Fruit fly (Drosophila melanogaster) whole organism, embryonic: ENCODE results near the gene Wwox.

Experiments used
- BEAF-32 ChIP-seq: fragments of 200-800 bp; sonication (Bioruptor generic); optimal IDR thresholded peaks from 3 replicates; lab custom pipeline; 2017; ENCODE audit warnings: missing biosample characterization, missing genetic modification characterization, mild to moderate bottlenecking, moderate library complexity, missing genetic modification reagents
- Bdp1 ChIP-seq: fragments of 200-800 bp; sonication (Bioruptor generic); optimal IDR thresholded peaks from 3 replicates; lab custom pipeline; 2016; ENCODE audit warnings: missing biosample characterization, missing genetic modification characterization
- BtbVII ChIP-seq: fragments of 200-800 bp; sonication (Bioruptor generic); optimal IDR thresholded peaks from 3 replicates; lab custom pipeline; 2017; ENCODE audit warnings: missing biosample characterization, mild to moderate bottlenecking, missing genetic modification characterization
- CG10462 ChIP-seq: fragments of 200-800 bp; sonication (Bioruptor generic); optimal IDR thresholded peaks from 2 replicates; lab custom pipeline; 2016; ENCODE audit warnings: missing biosample characterization, missing genetic modification characterization
- CG11456 ChIP-seq: fragments of 200-800 bp; sonication (Bioruptor generic); IDR thresholded peaks from 3 replicates; pipeline ENCODE4 v1.3.6; 2022; ENCODE audit warnings: missing biosample characterization, missing genetic modification characterization
- CG11560 ChIP-seq: fragments of 200-800 bp; sonication (Bioruptor generic); IDR thresholded peaks from 3 replicates; pipeline ENCODE4 v1.3.6; 2022; ENCODE audit warnings: missing biosample characterization, missing genetic modification characterization
- CG11695 ChIP-seq: fragments of 200-800 bp; sonication (Bioruptor generic); IDR thresholded peaks from 3 replicates; pipeline ENCODE4 v1.3.6; 2022; ENCODE audit warnings: missing biosample characterization, missing genetic modification characterization
- CG12942 ChIP-seq: fragments of 200-800 bp; sonication (Bioruptor generic); optimal IDR thresholded peaks from 3 replicates; lab custom pipeline; 2016; ENCODE audit warnings: missing biosample characterization, missing genetic modification characterization
- CG13624 ChIP-seq: fragments of 200-800 bp; sonication (Bioruptor generic); optimal IDR thresholded peaks from 2 replicates; lab custom pipeline; 2016; ENCODE audit warnings: missing biosample characterization, missing genetic modification characterization
- CG15269 ChIP-seq: fragments of 200-800 bp; sonication (Bioruptor generic); optimal IDR thresholded peaks from 2 replicates; lab custom pipeline; 2018; ENCODE audit warnings: missing biosample characterization, mild to moderate bottlenecking, missing genetic modification characterization, moderate library complexity
- CG1602 ChIP-seq: fragments of 200-800 bp; sonication (Bioruptor generic); optimal IDR thresholded peaks from 3 replicates; lab custom pipeline; 2016; ENCODE audit warnings: missing biosample characterization, missing genetic modification characterization
- CG17186 ChIP-seq: fragments of 200-800 bp; sonication (Bioruptor generic); optimal IDR thresholded peaks from 3 replicates; lab custom pipeline; 2017; ENCODE audit warnings: missing biosample characterization, missing genetic modification reagents, missing genetic modification characterization
- CG17612 ChIP-seq: fragments of 200-800 bp; sonication (Bioruptor generic); IDR thresholded peaks from 2 replicates; pipeline ENCODE4 v1.3.6; 2022; ENCODE audit warnings: missing biosample characterization, missing genetic modification characterization
- CG17829 ChIP-seq: fragments of 200-800 bp; optimal IDR thresholded peaks from 2 replicates; lab custom pipeline; 2019; ENCODE audit warnings: missing biosample characterization, mild to moderate bottlenecking, missing genetic modification characterization, moderate library complexity
- CG30403 ChIP-seq: fragments of 200-800 bp; sonication (Bioruptor generic); optimal IDR thresholded peaks from 3 replicates; lab custom pipeline; 2016; ENCODE audit warnings: missing biosample characterization, missing genetic modification characterization
- CG31224 ChIP-seq: fragments of 200-800 bp; sonication (Bioruptor generic); IDR thresholded peaks from 2 replicates; pipeline ENCODE4 v1.3.6; 2022; ENCODE audit warnings: missing biosample characterization, missing genetic modification characterization
- CG6791 ChIP-seq: fragments of 200-800 bp; sonication (Bioruptor generic); IDR thresholded peaks from 3 replicates; pipeline ENCODE4 v1.3.6; 2022; ENCODE audit warnings: missing biosample characterization, missing genetic modification characterization; ENCODE audit not compliant: partially characterized antibody
- CG7745 ChIP-seq: fragments of 200-800 bp; sonication (Bioruptor generic); optimal IDR thresholded peaks from 2 replicates; lab custom pipeline; 2018; ENCODE audit warnings: missing biosample characterization, mild to moderate bottlenecking, missing genetic modification characterization, moderate library complexity
- CG8765 ChIP-seq: fragments of 200-800 bp; sonication (Bioruptor generic); IDR thresholded peaks from 2 replicates; pipeline ENCODE4 v1.3.6; 2022; ENCODE audit warnings: missing biosample characterization, missing genetic modification characterization
- Dll ChIP-seq: fragments of 200-800 bp; sonication (Bioruptor generic); IDR thresholded peaks from 4 replicates; pipeline ENCODE4 v1.3.6; 2022; ENCODE audit warnings: missing biosample characterization, missing genetic modification characterization; ENCODE audit not compliant: partially characterized antibody
- HLH3B ChIP-seq: fragments of 200-800 bp; sonication (Bioruptor generic); IDR thresholded peaks from 2 replicates; pipeline ENCODE4 v1.3.6; 2022; ENCODE audit warnings: missing biosample characterization, missing genetic modification characterization
- Hsf ChIP-seq: fragments of 200-800 bp; sonication (Bioruptor generic); optimal IDR thresholded peaks from 3 replicates; lab custom pipeline; 2016; ENCODE audit warnings: missing biosample characterization, missing genetic modification characterization
- Med ChIP-seq: fragments of 200-800 bp; sonication (Bioruptor generic); peaks from one replicate; lab custom pipeline; 2016; ENCODE audit warnings: missing biosample characterization, missing genetic modification characterization, mild to moderate bottlenecking, inconsistent platforms, moderate library complexity
- Mes4 ChIP-seq: fragments of 200-800 bp; sonication (Bioruptor generic); optimal IDR thresholded peaks from 2 replicates; lab custom pipeline; 2016; ENCODE audit warnings: missing biosample characterization, missing genetic modification characterization
- NC2β ChIP-seq: fragments of 200-800 bp; sonication (Bioruptor generic); optimal IDR thresholded peaks from 2 replicates; lab custom pipeline; 2016; ENCODE audit warnings: missing biosample characterization, missing genetic modification characterization
- Poxn ChIP-seq: fragments of 200-800 bp; sonication (Bioruptor generic); IDR thresholded peaks from 2 replicates; pipeline ENCODE4 v1.3.6; 2022; ENCODE audit warnings: missing biosample characterization, missing genetic modification characterization
- Ptx1 ChIP-seq: fragments of 200-800 bp; sonication (Bioruptor generic); IDR thresholded peaks from 2 replicates; pipeline ENCODE4 v1.3.6; 2022; ENCODE audit warnings: missing biosample characterization, missing genetic modification characterization
- Ravus ChIP-seq: fragments of 200-800 bp; sonication (Bioruptor generic); IDR thresholded peaks from 2 replicates; pipeline ENCODE4 v1.3.6; 2022; ENCODE audit warnings: missing biosample characterization, missing genetic modification characterization
- Six4 ChIP-seq: fragments of 200-800 bp; sonication (Bioruptor generic); optimal IDR thresholded peaks from 2 replicates; lab custom pipeline; 2016; ENCODE audit warnings: missing biosample characterization, missing genetic modification characterization
- Sox100B ChIP-seq: fragments of 200-800 bp; sonication (Bioruptor generic); optimal IDR thresholded peaks from 3 replicates; lab custom pipeline; 2018; ENCODE audit warnings: missing biosample characterization, mild to moderate bottlenecking, missing genetic modification characterization
- Xbp1 ChIP-seq: fragments of 200-800 bp; sonication (Bioruptor generic); optimal IDR thresholded peaks from 3 replicates; lab custom pipeline; 2016; ENCODE audit warnings: missing biosample characterization, mild to moderate bottlenecking, missing genetic modification characterization
- ash1 ChIP-seq: fragments of 200-800 bp; sonication (Bioruptor generic); optimal IDR thresholded peaks from 2 replicates; lab custom pipeline; 2018; ENCODE audit warnings: missing biosample characterization, mild to moderate bottlenecking, missing genetic modification characterization
- bigmax ChIP-seq: fragments of 200-800 bp; sonication (Bioruptor generic); optimal IDR thresholded peaks from 2 replicates; lab custom pipeline; 2018; ENCODE audit warnings: missing biosample characterization, mild to moderate bottlenecking, missing genetic modification characterization
- br ChIP-seq: fragments of >200 bp; optimal IDR thresholded peaks from 2 replicates; lab custom pipeline; 2017
- cas ChIP-seq: fragments of 200-800 bp; sonication (Bioruptor generic); IDR thresholded peaks from 2 replicates; pipeline ENCODE4 v1.3.6; 2022; ENCODE audit warnings: missing biosample characterization, missing genetic modification characterization
- chif ChIP-seq, 2 experiments: fragments of 200-800 bp; sonication (Bioruptor generic); optimal IDR thresholded peaks; 3 replicates each; lab custom pipeline; 2016; ENCODE audit warnings: missing biosample characterization in 2 of 2, missing genetic modification characterization in 2 of 2
- crol ChIP-seq: fragments of 200-800 bp; sonication (Bioruptor generic); IDR thresholded peaks from 2 replicates; pipeline ENCODE4 v1.3.6; 2022; ENCODE audit warnings: missing biosample characterization, missing genetic modification characterization
- dpn ChIP-seq, 2 experiments: fragments of 200-800 bp; sonication (Bioruptor generic); optimal IDR thresholded peaks; 3 replicates each; lab custom pipeline; 2016; ENCODE audit warnings: missing biosample characterization in 2 of 2, missing genetic modification characterization in 2 of 2
- fd102C ChIP-seq: fragments of 200-800 bp; sonication (Bioruptor generic); optimal IDR thresholded peaks from 2 replicates; lab custom pipeline; 2018; ENCODE audit warnings: missing biosample characterization, mild to moderate bottlenecking, missing genetic modification characterization, moderate library complexity
- gce ChIP-seq: fragments of 200-800 bp; sonication (Bioruptor generic); IDR thresholded peaks from 3 replicates; pipeline ENCODE4 v1.3.6; 2022; ENCODE audit warnings: missing biosample characterization, missing genetic modification characterization
- grau ChIP-seq: fragments of 200-800 bp; optimal IDR thresholded peaks from 3 replicates; lab custom pipeline; 2019; ENCODE audit warnings: missing biosample characterization, mild to moderate bottlenecking, missing genetic modification characterization, moderate library complexity
- gt ChIP-seq: fragments of 200-800 bp; sonication (Bioruptor generic); IDR thresholded peaks from 2 replicates; pipeline ENCODE4 v1.3.6; 2022; ENCODE audit warnings: missing biosample characterization, missing genetic modification characterization
- kah ChIP-seq: fragments of 200-800 bp; sonication (Bioruptor generic); optimal IDR thresholded peaks from 2 replicates; lab custom pipeline; 2018; ENCODE audit warnings: missing biosample characterization, mild to moderate bottlenecking, missing genetic modification characterization
- prd ChIP-seq, 3 experiments: fragments of >200 bp in 2 of 3; fragments of 200-800 bp in 1 of 3; sonication (Bioruptor generic) in 1 of 3; optimal IDR thresholded peaks in 2 of 3; IDR thresholded peaks in 1 of 3; 2 replicates in 2 of 3; 3 replicates in 1 of 3; pipeline versions ENCODE4 v1.3.6 to Lab custom; 2017 to 2022; ENCODE audit warnings: missing biosample characterization in 1 of 3, missing genetic modification characterization in 1 of 3
- run ChIP-seq: fragments of 200-800 bp; sonication (Bioruptor generic); optimal IDR thresholded peaks from 3 replicates; lab custom pipeline; 2018; ENCODE audit warnings: missing biosample characterization, mild to moderate bottlenecking, missing genetic modification characterization
- scrt ChIP-seq: fragments of 200-800 bp; sonication (Bioruptor generic); optimal IDR thresholded peaks from 2 replicates; lab custom pipeline; 2018; ENCODE audit warnings: missing biosample characterization, mild to moderate bottlenecking, missing genetic modification characterization, moderate library complexity
- toy ChIP-seq: fragments of 200-800 bp; sonication (Bioruptor generic); IDR thresholded peaks from 2 replicates; pipeline ENCODE4 v1.3.6; 2022; ENCODE audit warnings: missing biosample characterization, missing genetic modification characterization
- tx ChIP-seq: fragments of 200-800 bp; sonication (Bioruptor generic); optimal IDR thresholded peaks from 2 replicates; lab custom pipeline; 2016; ENCODE audit warnings: missing biosample characterization, missing genetic modification characterization
- usp ChIP-seq: fragments of >200 bp; optimal IDR thresholded peaks from 2 replicates; lab custom pipeline; 2017; ENCODE audit warnings: missing biosample characterization, missing genetic modification characterization
- zfh2 ChIP-seq: fragments of 200-800 bp; sonication (Bioruptor generic); optimal IDR thresholded peaks from 2 replicates; lab custom pipeline; 2016; ENCODE audit warnings: missing biosample characterization, missing genetic modification characterization

Gene Wwox

DNA sequence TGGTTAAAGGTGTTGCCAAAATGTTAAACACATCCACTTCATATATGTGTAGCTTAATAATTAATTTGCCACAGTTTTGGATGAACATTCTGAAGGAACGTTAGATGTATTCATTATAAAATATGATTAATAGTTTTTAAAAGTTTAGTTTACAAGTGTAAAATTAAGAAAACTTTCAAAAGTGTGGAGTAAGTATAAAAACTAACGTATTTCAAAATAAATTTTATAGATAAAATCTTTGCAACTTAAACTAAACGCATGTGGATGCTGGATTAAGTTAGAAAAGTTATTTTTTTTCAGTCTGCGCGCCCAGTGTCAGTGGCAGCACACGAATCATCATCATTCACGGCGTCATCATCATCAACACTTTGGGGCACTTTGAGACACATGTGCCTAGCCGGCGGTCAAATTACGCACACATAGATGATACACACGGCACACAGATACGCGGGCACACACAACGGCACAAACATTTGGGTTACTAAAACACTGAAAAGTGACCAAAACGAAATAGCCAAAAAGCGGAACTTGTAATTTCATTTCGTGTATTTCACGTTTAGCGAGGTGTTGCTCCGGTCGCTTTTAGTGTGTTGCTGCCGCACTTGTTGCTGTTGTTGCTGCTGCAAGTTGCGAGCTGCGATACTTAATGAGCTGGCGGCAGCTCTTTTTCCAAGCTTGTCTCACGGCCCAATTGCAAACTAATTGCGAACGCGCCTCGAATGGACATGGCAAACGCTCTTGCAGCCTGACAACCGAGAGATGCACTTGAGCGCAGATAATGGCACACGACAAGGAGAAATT lies 46.8 kb downstream of the Wwox start (continued):
- no peak for TF ChIP-seq Poxn (GFP tag; lab: Robert Waterston, UW)
- TF ChIP-seq dpn (GFP tag; optimal IDR thresholded peaks at IDR 0.05; lab: Kevin White, UChicago), result peak; percentile 29 to 31
- peak; percentile 65 for TF ChIP-seq Ptx1 (GFP tag; lab: Robert Waterston, UW)
- TF ChIP-seq grau (tag; lab: Kevin White, UChicago), result peak; percentile 74
- TF ChIP-seq CG7745, result no peak
- no peak for TF ChIP-seq CG11560
- TF ChIP-seq run (tag; lab: Kevin White, UChicago), result no peak
- no peak for TF ChIP-seq crol (GFP tag; lab: Robert Waterston, UW)
- peak; percentile 44 for TF ChIP-seq Xbp1
- TF ChIP-seq CG17612 (GFP tag; lab: Robert Waterston, UW), result no peak
- no peak for TF ChIP-seq CG6791 (GFP tag; lab: Robert Waterston, UW)
- TF ChIP-seq CG1602 (GFP tag; lab: Kevin White, UChicago), result peak; percentile 26
- TF ChIP-seq CG17829, result peak; percentile 9
- no peak; the same call in 1 of the 2 replicates for TF ChIP-seq CG31224 (GFP tag; lab: Robert Waterston, UW)
- TF ChIP-seq fd102C (GFP tag; lab: Kevin White, UChicago), result no peak
- no peak for TF ChIP-seq Med (GFP tag; lab: Kevin White, UChicago)
- TF ChIP-seq Ravus (GFP tag; lab: Robert Waterston, UW), result no peak
- TF ChIP-seq CG11456, result no peak
- no peak for TF ChIP-seq CG17186
- no peak for TF ChIP-seq BEAF-32 (GFP tag; lab: Kevin White, UChicago)
- TF ChIP-seq CG10462, result no peak
- TF ChIP-seq chif (GFP tag; optimal IDR thresholded peaks at IDR 0.05; lab: Kevin White, UChicago), result peak in 1 of 2 experiments; percentile 11
- TF ChIP-seq kah (GFP tag; lab: Kevin White, UChicago), result no peak
- TF ChIP-seq CG30403, result peak; percentile 55
- TF ChIP-seq gce, result no peak
- peak; percentile 79 for TF ChIP-seq Sox100B (GFP tag; lab: Kevin White, UChicago)
- TF ChIP-seq br (lab: Kevin White, UChicago), result no peak
- TF ChIP-seq CG8765 (GFP tag; lab: Robert Waterston, UW), result no peak
- no peak for TF ChIP-seq prd (optimal IDR thresholded peaks at IDR 0.05; lab: Kevin White, UChicago)
- TF ChIP-seq prd (GFP tag; IDR thresholded peaks at IDR 0.05; lab: Robert Waterston, UW), result peak; percentile 37; the same call in 2 of the 3 replicates
- no peak for TF ChIP-seq scrt (GFP tag; lab: Kevin White, UChicago)
- no peak for TF ChIP-seq zfh2 (GFP tag; lab: Kevin White, UChicago)
- peak; percentile 24 for TF ChIP-seq BtbVII
- TF ChIP-seq toy, result no peak
- peak; percentile 32 for TF ChIP-seq Hsf (GFP tag; lab: Kevin White, UChicago)
- no peak for TF ChIP-seq gt (GFP tag; lab: Robert Waterston, UW)
- no peak for TF ChIP-seq Mes4 (GFP tag; lab: Kevin White, UChicago)
- TF ChIP-seq CG12942 (GFP tag; lab: Kevin White, UChicago), result peak; percentile 7
- peak; percentile 55; the same call in 2 of the 3 replicates for TF ChIP-seq CG11695 (GFP tag; lab: Robert Waterston, UW)
- TF ChIP-seq Dll (GFP tag; lab: Robert Waterston, UW), result no peak
- no peak for TF ChIP-seq NC2β
- peak; percentile 70 for TF ChIP-seq HLH3B (GFP tag; lab: Robert Waterston, UW)
- TF ChIP-seq Six4 (GFP tag; lab: Kevin White, UChicago), result peak; percentile 53
- no peak for TF ChIP-seq CG13624 (GFP tag; lab: Kevin White, UChicago)
- TF ChIP-seq usp (GFP tag; lab: Kevin White, UChicago), result no peak
- TF ChIP-seq CG15269 (tag; lab: Kevin White, UChicago), result peak; percentile 63
- TF ChIP-seq tx (GFP tag; lab: Kevin White, UChicago), result no peak
- TF ChIP-seq bigmax, result no peak
- TF ChIP-seq ash1, result no peak
- peak; percentile 5 for TF ChIP-seq Bdp1 (GFP tag; lab: Kevin White, UChicago)
- no peak for TF ChIP-seq cas (GFP tag; lab: Robert Waterston, UW)
